Fruit fly (Drosophila melanogaster): ENCODE measurements around the gene CG12723.

- TF ChIP-seq CG6854 (GFP tag; optimal IDR thresholded peaks at IDR 0.05) (no peak), vri (GFP tag; optimal IDR thresholded peaks at IDR 0.05) (no peak), CG15336 (GFP tag; IDR thresholded peaks at IDR 0.05) (no peak), fkh (GFP tag; optimal IDR thresholded peaks at IDR 0.05) (no peak), CG10631 (GFP tag; optimal IDR thresholded peaks at IDR 0.05) (no peak), Lpt (GFP tag; optimal IDR thresholded peaks at IDR 0.05) (no peak), Hr4 (GFP tag; optimal IDR thresholded peaks at IDR 0.05) (no peak)
Observed at dm6 chrX:13209410-13209809, 17.7 kb upstream of the CG12723 start.

All from whole organism, prepupa.